Worm (Caenorhabditis elegans): ENCODE results near the gene ugt-65.

ce11 chrIV:12438359-12438758, 17.9 kb downstream of the ugt-65 start, which contains the start of gene clec-185:
- TF ChIP-seq nhr-25 (tag; optimal IDR thresholded peaks at IDR 0.05) (no peak), nhr-6 (tag; optimal IDR thresholded peaks at IDR 0.05) (no peak), nhr-11 (tag; optimal IDR thresholded peaks at IDR 0.05) (no peak), ztf-4 (tag; optimal IDR thresholded peaks at IDR 0.05) (no peak), lsy-2 (tag; optimal IDR thresholded peaks at IDR 0.05) (no peak), snpc-4 (tag; optimal IDR thresholded peaks at IDR 0.05) (no peak), nhr-12 (tag; optimal IDR thresholded peaks at IDR 0.05) (no peak), unc-62 (GFP tag; optimal IDR thresholded peaks at IDR 0.05) (no peak)

Data from whole organism, L2 larva.